Worm (Caenorhabditis elegans) whole organism, L3 larva: ENCODE measurements around the gene chil-7.

ENCODE experiments used
- ZK546.5 ChIP-seq: sonication (generic microtip); optimal IDR thresholded peaks from 2 replicates; lab custom pipeline; 2017; ENCODE audit warnings: missing biosample characterization, missing genetic modification characterization
- nhr-237 ChIP-seq: fragments of 150-350 bp; optimal IDR thresholded peaks from 2 replicates; lab custom pipeline; 2014; ENCODE audit warnings: missing biosample characterization, missing genetic modification characterization
- snpc-4 ChIP-seq: fragments of 150-350 bp; optimal IDR thresholded peaks from 2 replicates; lab custom pipeline; 2014; ENCODE audit warnings: missing biosample characterization, missing genetic modification characterization
- ztf-4 ChIP-seq: fragments of 150-350 bp; optimal IDR thresholded peaks from 2 replicates; lab custom pipeline; 2014; ENCODE audit warnings: missing biosample characterization, missing genetic modification characterization

DNA sequence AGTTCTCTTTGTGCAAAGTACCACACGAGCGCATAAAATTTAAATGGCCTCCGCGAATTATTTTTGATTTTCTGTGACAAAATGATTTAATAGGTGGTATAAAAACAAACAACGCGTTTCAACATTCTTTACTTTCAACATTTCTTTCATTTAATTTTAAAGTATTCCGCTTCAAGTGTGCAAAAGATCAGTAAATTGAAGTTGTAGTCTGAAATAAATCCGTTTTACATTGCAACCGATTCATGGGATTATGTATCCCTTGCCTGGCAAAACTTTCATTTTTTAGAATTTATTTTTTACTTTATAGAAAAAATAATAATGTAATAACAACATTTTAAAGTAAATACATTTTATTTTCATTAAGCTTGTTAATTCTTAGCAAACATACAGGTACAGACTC lies 23.5 kb upstream of the chil-7 start, which contains the start of gene F26C11.1:
- TF ChIP-seq nhr-237 (tag; lab: Kevin White, UChicago) (no peak), ZK546.5 (no peak), ztf-4 (tag; lab: Kevin White, UChicago) (no peak), snpc-4 (tag; lab: Kevin White, UChicago) (no peak)
